Fruit fly (Drosophila melanogaster): Measurements from ENCODE around the gene CG6621.

Gene CG6621

DNA sequence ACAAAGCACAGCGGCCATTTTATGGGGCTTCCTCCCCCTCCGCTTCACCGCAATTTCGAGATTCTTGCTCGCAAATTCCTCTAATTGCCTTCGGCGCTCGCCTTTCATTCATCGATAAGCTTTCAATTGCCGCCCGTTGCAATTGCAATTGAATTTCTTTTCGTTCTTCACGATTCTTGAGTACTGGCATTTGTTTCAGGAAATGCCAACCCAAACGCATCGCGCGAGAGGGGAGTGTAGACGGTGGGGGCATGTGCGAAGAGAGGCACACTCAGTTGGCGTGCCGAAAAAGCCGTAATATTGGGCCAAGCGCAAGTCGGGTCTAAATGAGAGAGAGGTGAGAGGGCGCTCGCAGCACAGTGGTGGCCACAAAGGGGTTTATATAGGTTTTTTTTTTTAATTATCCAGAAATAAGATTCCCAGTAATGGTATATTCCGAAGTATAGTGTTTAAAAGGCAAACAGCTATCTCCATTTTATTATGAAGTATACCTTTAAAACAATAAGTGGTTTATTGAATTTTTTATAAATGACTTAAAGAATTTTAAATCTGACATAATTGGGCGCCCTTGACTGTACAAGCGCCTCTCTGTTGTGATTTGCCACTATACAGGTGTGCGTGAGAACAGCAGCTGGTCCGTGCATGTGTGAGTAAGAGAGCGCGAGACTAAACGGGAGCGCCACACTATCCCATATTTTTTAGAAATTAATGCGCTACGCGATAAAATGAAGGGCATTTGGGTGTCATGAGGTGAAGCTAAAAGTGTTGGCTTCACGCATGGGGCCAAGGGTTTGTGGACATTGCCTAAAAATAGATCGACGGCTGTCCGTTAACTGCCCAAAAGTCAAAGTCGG is 6.6 kb downstream of the CG6621 start (continued):
- TF ChIP-seq gcm2 (GFP tag; optimal IDR thresholded peaks at IDR 0.05): peak; percentile 48
- TF ChIP-seq hb (GFP tag; IDR thresholded peaks at IDR 0.05; ENCODE audit: partially characterized antibody): no peak
- TF ChIP-seq CG11456 (GFP tag; IDR thresholded peaks at IDR 0.05): peak; percentile 84
- peak; percentile 58 for TF ChIP-seq Myb (GFP tag; optimal IDR thresholded peaks at IDR 0.05)
- peak; percentile 80 for TF ChIP-seq corto (GFP tag; optimal IDR thresholded peaks at IDR 0.05)
- peak; percentile 81 for TF ChIP-seq Asciz (GFP tag; optimal IDR thresholded peaks at IDR 0.05)
- peak; percentile 13 for TF ChIP-seq CG17802 (tag; optimal IDR thresholded peaks at IDR 0.05)
- peak; percentile 78 to 93 for TF ChIP-seq Hr51 (GFP tag; optimal IDR thresholded peaks at IDR 0.05)
- TF ChIP-seq CG14050 (GFP tag; IDR thresholded peaks at IDR 0.05): peak; percentile 78
- peak; percentile 92 for TF ChIP-seq CG3281 (GFP tag; optimal IDR thresholded peaks at IDR 0.05)
- TF ChIP-seq tup (GFP tag; optimal IDR thresholded peaks at IDR 0.05): peak; percentile 69
- TF ChIP-seq peb (GFP tag; IDR thresholded peaks at IDR 0.05): peak; percentile 79
- peak; percentile 91 for TF ChIP-seq Ptx1 (GFP tag; IDR thresholded peaks at IDR 0.05)
- TF ChIP-seq stc (GFP tag; IDR thresholded peaks at IDR 0.05): peak; percentile 90
- peak; percentile 69 for TF ChIP-seq repo (GFP tag; optimal IDR thresholded peaks at IDR 0.05)
- peak; percentile 57; the same call in 1 of the 2 replicates for TF ChIP-seq sens-2 (GFP tag; IDR thresholded peaks at IDR 0.05)
- TF ChIP-seq Ssrp (tag; optimal IDR thresholded peaks at IDR 0.05): peak; percentile 86
- TF ChIP-seq Meics (GFP tag; optimal IDR thresholded peaks at IDR 0.05): peak; percentile 94
- TF ChIP-seq usp (GFP tag; optimal IDR thresholded peaks at IDR 0.05): no peak
- peak; percentile 71 for TF ChIP-seq tx (GFP tag; optimal IDR thresholded peaks at IDR 0.05)
- peak; percentile 76 for TF ChIP-seq CG17829 (tag; optimal IDR thresholded peaks at IDR 0.05)
- TF ChIP-seq CG10209 (GFP tag; optimal IDR thresholded peaks at IDR 0.05): peak; percentile 91
- TF ChIP-seq Fer1 (GFP tag; optimal IDR thresholded peaks at IDR 0.05): peak; percentile 97
- TF ChIP-seq pita (GFP tag; optimal IDR thresholded peaks at IDR 0.05): no peak
- peak; percentile 33 for TF ChIP-seq luna (GFP tag; optimal IDR thresholded peaks at IDR 0.05)
- TF ChIP-seq CG9437 (GFP tag; optimal IDR thresholded peaks at IDR 0.05): peak; percentile 85
- peak; percentile 74 for TF ChIP-seq CG7357 (GFP tag; IDR thresholded peaks at IDR 0.05)
- TF ChIP-seq CG33557 (GFP tag; optimal IDR thresholded peaks at IDR 0.05): peak; percentile 84
- peak; percentile 29 for TF ChIP-seq sima (GFP tag; optimal IDR thresholded peaks at IDR 0.05)
- peak; percentile 85 for TF ChIP-seq Mrtf (GFP tag; IDR thresholded peaks at IDR 0.05)
- peak; percentile 87 for TF ChIP-seq NfI (GFP tag; optimal IDR thresholded peaks at IDR 0.05)
- TF ChIP-seq prd (optimal IDR thresholded peaks at IDR 0.05): no peak
- TF ChIP-seq prd (GFP tag; IDR thresholded peaks at IDR 0.05): peak; percentile 86
- TF ChIP-seq CHES-1-like (GFP tag; optimal IDR thresholded peaks at IDR 0.05): peak; percentile 83
- peak; percentile 90 for TF ChIP-seq HLH3B (GFP tag; IDR thresholded peaks at IDR 0.05)
- TF ChIP-seq row (GFP tag; IDR thresholded peaks at IDR 0.05): peak; percentile 98
- TF ChIP-seq CG10267 (tag; optimal IDR thresholded peaks at IDR 0.05): peak; percentile 85
- TF ChIP-seq dati (GFP tag; IDR thresholded peaks at IDR 0.05): peak; percentile 40; the same call in 1 of the 2 replicates
- TF ChIP-seq Eip74EF (GFP tag; optimal IDR thresholded peaks at IDR 0.05): peak in 1 of 2 experiments; percentile 89
- TF ChIP-seq CG9727 (GFP tag; optimal IDR thresholded peaks at IDR 0.05): peak; percentile 89
- TF ChIP-seq CG10565 (GFP tag; optimal IDR thresholded peaks at IDR 0.05): peak; percentile 54
- TF ChIP-seq CG13424 (tag; optimal IDR thresholded peaks at IDR 0.05): peak; percentile 94
- TF ChIP-seq gsb-n (tag; optimal IDR thresholded peaks at IDR 0.05): peak; percentile 89
- TF ChIP-seq fru (optimal IDR thresholded peaks at IDR 0.05): no peak
- peak; percentile 70 for TF ChIP-seq CG12236 (GFP tag; optimal IDR thresholded peaks at IDR 0.05)
- TF ChIP-seq CG42726 (GFP tag; IDR thresholded peaks at IDR 0.05; ENCODE audit: partially characterized antibody): no peak
- no peak for TF ChIP-seq HmgD (GFP tag; optimal IDR thresholded peaks at IDR 0.05)
- peak; percentile 12 for TF ChIP-seq Neu2 (GFP tag; optimal IDR thresholded peaks at IDR 0.05; ENCODE audit: borderline replicate concordance)
- no peak for TF ChIP-seq Doc3 (GFP tag; IDR thresholded peaks at IDR 0.05; ENCODE audit: partially characterized antibody)
